Worm (Caenorhabditis elegans) whole organism, L4/young adult: ENCODE data around the gene Y97E10C.1.

ENCODE experiments used
- W03F9.2 ChIP-seq: fragments of 150-350 bp; optimal IDR thresholded peaks from 2 replicates; lab custom pipeline; 2014; ENCODE audit warnings: missing biosample characterization, missing genetic modification characterization
- dao-5 ChIP-seq: sonication (generic microtip); optimal IDR thresholded peaks from 2 replicates; lab custom pipeline; 2016; ENCODE audit warnings: missing genotype, missing genetic modification characterization, moderate library complexity, missing compliant biosample characterization
- him-1 ChIP-seq: sonication (generic microtip); optimal IDR thresholded peaks from 2 replicates; lab custom pipeline; 2016; ENCODE audit warnings: missing genotype, missing genetic modification reagents, missing genetic modification characterization, missing compliant biosample characterization

- no peak for TF ChIP-seq him-1 (tag; lab: Kevin White, UChicago)
- no peak for TF ChIP-seq W03F9.2 (tag; lab: Kevin White, UChicago)
- no peak for TF ChIP-seq dao-5
These were observed 16.7 kb downstream of the Y97E10C.1 start for ce11 chrV:7745386-7745785.
